Worm (Caenorhabditis elegans) whole organism, L4 larva: ENCODE data around the gene R13A5.7.
A peak's percentile ranks its signal among the peaks of the same experiment; 100 is the strongest.

Experiments used
- R02D3.7 ChIP-seq: fragments of 150-350 bp; sonication (generic microtip); optimal IDR thresholded peaks from 3 replicates; lab custom pipeline; 2014; ENCODE audit warnings: missing biosample characterization, missing genetic modification characterization
- egl-27 ChIP-seq: sonication (generic microtip); optimal IDR thresholded peaks from 3 replicates; lab custom pipeline; 2017; ENCODE audit warnings: missing biosample characterization, missing genetic modification reagents, missing genetic modification characterization
- egl-43 ChIP-seq: fragments of 200-800 bp; sonication (Bioruptor generic); IDR thresholded peaks from 2 replicates; pipeline ENCODE4 v1.3.6; 2022; ENCODE audit warnings: missing genetic modification reagents, missing genetic modification characterization, missing compliant biosample characterization
- lin-39 ChIP-seq: fragments of 150-350 bp; optimal IDR thresholded peaks from 2 replicates; lab custom pipeline; 2014; ENCODE audit warnings: missing biosample characterization, missing genetic modification reagents, missing genetic modification characterization
- madf-9 ChIP-seq: fragments of 200-800 bp; sonication (Bioruptor generic); conservative IDR thresholded peaks from 2 replicates; pipeline ENCODE4 v1.3.6; 2022; ENCODE audit warnings: missing genetic modification reagents, missing genetic modification characterization, missing compliant biosample characterization
- nhr-102 ChIP-seq: sonication (generic microtip); optimal IDR thresholded peaks from 2 replicates; lab custom pipeline; 2016; ENCODE audit warnings: mild to moderate bottlenecking, missing genetic modification characterization, moderate library complexity, missing compliant biosample characterization
- sdz-12 ChIP-seq: fragments of 200-800 bp; sonication (Bioruptor generic); optimal IDR thresholded peaks from 2 replicates; lab custom pipeline; 2018; ENCODE audit warnings: mild to moderate bottlenecking, missing genetic modification characterization, missing compliant biosample characterization
- set-16 ChIP-seq: fragments of 200-800 bp; sonication (Bioruptor generic); IDR thresholded peaks from 2 replicates; pipeline ENCODE4 v1.3.6; 2022; ENCODE audit warnings: missing genetic modification reagents, missing genetic modification characterization, missing compliant biosample characterization
- snpc-4 ChIP-seq: fragments of 150-350 bp; optimal IDR thresholded peaks from 2 replicates; lab custom pipeline; 2014; ENCODE audit warnings: missing biosample characterization, missing genetic modification characterization

- no peak for TF ChIP-seq R02D3.7 (tag; lab: Kevin White, UChicago)
- TF ChIP-seq lin-39 (tag; lab: Kevin White, UChicago), result no peak
- no peak; the same call in 1 of the 2 replicates for TF ChIP-seq madf-9 (GFP tag; lab: Robert Waterston, UW)
- no peak for TF ChIP-seq sdz-12
- TF ChIP-seq snpc-4 (tag; lab: Kevin White, UChicago), result no peak
- no peak for TF ChIP-seq egl-27
- no peak; the same call in 1 of the 2 replicates for TF ChIP-seq egl-43 (GFP tag; lab: Robert Waterston, UW)
- peak; percentile 68 for TF ChIP-seq nhr-102 (tag; lab: Kevin White, UChicago)
- no peak for TF ChIP-seq set-16 (GFP tag; lab: Robert Waterston, UW)
These were observed at the start of gene R13A5.7 for ce11 chrIII:7570083-7570695.
